Fruit fly (Drosophila melanogaster) whole organism, prepupa: Measurements from ENCODE around the gene Cyp12a4.

Experiments
- Blimp-1 ChIP-seq: fragments of 200-800 bp; sonication (Bioruptor generic); optimal IDR thresholded peaks from 3 replicates; lab custom pipeline; 2017; ENCODE audit warnings: missing biosample characterization, missing genetic modification characterization, mild to moderate bottlenecking, moderate library complexity, missing genetic modification reagents
- CG10631 ChIP-seq: fragments of 200-800 bp; sonication (Bioruptor generic); optimal IDR thresholded peaks from 2 replicates; lab custom pipeline; 2016; ENCODE audit warnings: missing biosample characterization, missing genetic modification characterization
- CG10669 ChIP-seq: fragments of 200-800 bp; sonication (Bioruptor generic); optimal IDR thresholded peaks from 3 replicates; lab custom pipeline; 2018; ENCODE audit warnings: missing biosample characterization, mild to moderate bottlenecking, missing genetic modification characterization, moderate library complexity
- CG11294 ChIP-seq: fragments of 200-800 bp; sonication (Bioruptor generic); IDR thresholded peaks from 2 replicates; pipeline ENCODE4 v1.3.6; 2022; ENCODE audit warnings: missing biosample characterization, missing genetic modification characterization
- CG11762 ChIP-seq: fragments of 200-800 bp; sonication (Bioruptor generic); optimal IDR thresholded peaks from 3 replicates; lab custom pipeline; 2016; ENCODE audit warnings: missing biosample characterization, missing genetic modification characterization; ENCODE audit not compliant: insufficient read depth
- CG11902 ChIP-seq: fragments of 200-800 bp; sonication (Bioruptor generic); optimal IDR thresholded peaks from 3 replicates; lab custom pipeline; 2016; ENCODE audit warnings: missing biosample characterization, missing genetic modification characterization
- CG15336 ChIP-seq: fragments of 200-800 bp; sonication (Bioruptor generic); IDR thresholded peaks from 2 replicates; pipeline ENCODE4 v1.3.6; 2022; ENCODE audit warnings: missing biosample characterization, missing genetic modification characterization
- CG1621 ChIP-seq: fragments of 200-800 bp; sonication (Bioruptor generic); optimal IDR thresholded peaks from 3 replicates; lab custom pipeline; 2018; ENCODE audit warnings: missing biosample characterization, mild to moderate bottlenecking, missing genetic modification characterization
- CG3032 ChIP-seq: fragments of 200-800 bp; optimal IDR thresholded peaks from 2 replicates; lab custom pipeline; 2019; ENCODE audit warnings: missing biosample characterization, mild to moderate bottlenecking, missing genetic modification characterization, moderate library complexity
- CG31627 ChIP-seq: fragments of 200-800 bp; sonication (Bioruptor generic); optimal IDR thresholded peaks from 3 replicates; lab custom pipeline; 2016; ENCODE audit warnings: missing biosample characterization, missing genetic modification characterization
- CG32006 ChIP-seq: fragments of 200-800 bp; sonication (Bioruptor generic); optimal IDR thresholded peaks from 3 replicates; lab custom pipeline; 2017; ENCODE audit warnings: missing biosample characterization, mild to moderate bottlenecking, missing genetic modification characterization
- CG34406 ChIP-seq: fragments of 200-800 bp; sonication (Bioruptor generic); optimal IDR thresholded peaks from 3 replicates; lab custom pipeline; 2016; ENCODE audit warnings: missing biosample characterization, missing genetic modification characterization
- CG3919 ChIP-seq: fragments of 200-800 bp; sonication (Bioruptor generic); optimal IDR thresholded peaks from 3 replicates; lab custom pipeline; 2016; ENCODE audit warnings: missing biosample characterization, missing genetic modification characterization
- CG4318 ChIP-seq: fragments of 200-800 bp; sonication (Bioruptor generic); optimal IDR thresholded peaks from 3 replicates; lab custom pipeline; 2017; ENCODE audit warnings: missing biosample characterization, mild to moderate bottlenecking, missing genetic modification characterization
- CG6163 ChIP-seq: fragments of 200-800 bp; sonication (Bioruptor generic); IDR thresholded peaks from 3 replicates; pipeline ENCODE4 v1.3.6; 2022; ENCODE audit warnings: missing biosample characterization, missing genetic modification characterization
- CG6276 ChIP-seq: fragments of 200-800 bp; sonication (Bioruptor generic); optimal IDR thresholded peaks from 2 replicates; lab custom pipeline; 2017; ENCODE audit warnings: missing biosample characterization, mild to moderate bottlenecking, missing genetic modification characterization
- CG6792 ChIP-seq: fragments of 200-800 bp; sonication (Bioruptor generic); optimal IDR thresholded peaks from 3 replicates; lab custom pipeline; 2016; ENCODE audit warnings: missing biosample characterization, missing genetic modification characterization
- CG6808 ChIP-seq: fragments of 200-800 bp; sonication (Bioruptor generic); optimal IDR thresholded peaks from 3 replicates; lab custom pipeline; 2017; ENCODE audit warnings: missing biosample characterization, missing genetic modification characterization, mild to moderate bottlenecking, moderate library complexity, missing genetic modification reagents
- CG7368 ChIP-seq: fragments of 200-800 bp; sonication (Bioruptor generic); optimal IDR thresholded peaks from 3 replicates; lab custom pipeline; 2016; ENCODE audit warnings: missing biosample characterization, missing genetic modification characterization
- CG8119 ChIP-seq: fragments of 200-800 bp; sonication (Bioruptor generic); IDR thresholded peaks from 3 replicates; pipeline ENCODE4 v1.3.6; 2022; ENCODE audit warnings: missing biosample characterization, missing genetic modification characterization
- CG8632 ChIP-seq: fragments of 200-800 bp; sonication (Bioruptor generic); optimal IDR thresholded peaks from 3 replicates; lab custom pipeline; 2016; ENCODE audit warnings: missing biosample characterization, missing genetic modification characterization
- Eip75B ChIP-seq: fragments of 200-800 bp; sonication (Bioruptor generic); optimal IDR thresholded peaks from 3 replicates; lab custom pipeline; 2016; ENCODE audit warnings: missing biosample characterization, missing genetic modification characterization
- Eip78C ChIP-seq: fragments of 200-800 bp; sonication (Bioruptor generic); peaks from one replicate; lab custom pipeline; 2016; ENCODE audit warnings: missing biosample characterization, missing genetic modification characterization
- Ets21C ChIP-seq: fragments of 200-800 bp; sonication (Bioruptor generic); optimal IDR thresholded peaks from 3 replicates; lab custom pipeline; 2016; ENCODE audit warnings: missing biosample characterization, missing genetic modification characterization
- Ets96B ChIP-seq: fragments of 200-800 bp; optimal IDR thresholded peaks from 2 replicates; lab custom pipeline; 2019; ENCODE audit warnings: missing biosample characterization, mild to moderate bottlenecking, missing genetic modification characterization, moderate library complexity
- Gug ChIP-seq: fragments of 200-800 bp; sonication (Bioruptor generic); IDR thresholded peaks from 2 replicates; pipeline ENCODE4 v1.3.6; 2022; ENCODE audit warnings: missing biosample characterization, missing genetic modification characterization
- Hr38 ChIP-seq: sonication (Bioruptor generic); optimal IDR thresholded peaks from 2 replicates; lab custom pipeline; 2016; ENCODE audit warnings: missing biosample characterization, missing genetic modification characterization
- Hr4 ChIP-seq: fragments of 200-800 bp; sonication (Bioruptor generic); optimal IDR thresholded peaks from 3 replicates; lab custom pipeline; 2016; ENCODE audit warnings: missing biosample characterization, missing genetic modification characterization
- Lpt ChIP-seq: fragments of 200-800 bp; sonication (Bioruptor generic); optimal IDR thresholded peaks from 3 replicates; lab custom pipeline; 2016; ENCODE audit warnings: missing biosample characterization, missing genetic modification characterization
- Met ChIP-seq: fragments of 200-800 bp; sonication (Bioruptor generic); optimal IDR thresholded peaks from 3 replicates; lab custom pipeline; 2016; ENCODE audit warnings: missing biosample characterization, missing genetic modification characterization
- OdsH ChIP-seq: fragments of 200-800 bp; sonication (Bioruptor generic); optimal IDR thresholded peaks from 3 replicates; lab custom pipeline; 2016; ENCODE audit warnings: missing biosample characterization, missing genetic modification characterization
- Smox ChIP-seq: fragments of 200-800 bp; sonication (Bioruptor generic); optimal IDR thresholded peaks from 3 replicates; lab custom pipeline; 2016; ENCODE audit warnings: missing biosample characterization, missing genetic modification characterization
- Sox14 ChIP-seq: fragments of 200-800 bp; sonication (Bioruptor generic); optimal IDR thresholded peaks from 3 replicates; lab custom pipeline; 2016; ENCODE audit warnings: missing biosample characterization, missing genetic modification characterization
- Sox15 ChIP-seq: fragments of 200-800 bp; sonication (Bioruptor generic); optimal IDR thresholded peaks from 3 replicates; lab custom pipeline; 2016; ENCODE audit warnings: missing biosample characterization, missing genetic modification characterization
- achi ChIP-seq: fragments of 200-800 bp; sonication (Bioruptor generic); optimal IDR thresholded peaks from 3 replicates; lab custom pipeline; 2016; ENCODE audit warnings: missing biosample characterization, missing genetic modification characterization
- acj6 ChIP-seq: fragments of 200-800 bp; sonication (Bioruptor generic); optimal IDR thresholded peaks from 3 replicates; lab custom pipeline; 2016; ENCODE audit warnings: missing biosample characterization, missing genetic modification characterization
- cyc ChIP-seq: fragments of 200-800 bp; sonication (Bioruptor generic); optimal IDR thresholded peaks from 3 replicates; lab custom pipeline; 2016; ENCODE audit warnings: missing biosample characterization, missing genetic modification characterization
- dac ChIP-seq: fragments of 200-800 bp; sonication (Bioruptor generic); optimal IDR thresholded peaks from 2 replicates; lab custom pipeline; 2017; ENCODE audit warnings: missing biosample characterization, mild to moderate bottlenecking, missing genetic modification characterization
- dsx ChIP-seq: fragments of 200-800 bp; optimal IDR thresholded peaks from 3 replicates; lab custom pipeline; 2019; ENCODE audit warnings: missing biosample characterization, mild to moderate bottlenecking, missing genetic modification characterization, moderate library complexity; ENCODE audit not compliant: poor library complexity, severe bottlenecking
- eg ChIP-seq: fragments of 200-800 bp; sonication (Bioruptor generic); IDR thresholded peaks from 3 replicates; pipeline ENCODE4 v1.3.6; 2022; ENCODE audit warnings: missing biosample characterization, missing genetic modification characterization
- esn ChIP-seq: fragments of 200-800 bp; sonication (Bioruptor generic); optimal IDR thresholded peaks from 2 replicates; lab custom pipeline; 2016; ENCODE audit warnings: missing biosample characterization, mild to moderate bottlenecking, missing genetic modification characterization, moderate library complexity
- fd59A ChIP-seq: fragments of 200-800 bp; sonication (Bioruptor generic); optimal IDR thresholded peaks from 2 replicates; lab custom pipeline; 2017; ENCODE audit warnings: missing biosample characterization, mild to moderate bottlenecking, missing genetic modification characterization, missing genetic modification reagents
- fd85E ChIP-seq: fragments of 200-800 bp; sonication (Bioruptor generic); optimal IDR thresholded peaks from 3 replicates; lab custom pipeline; 2016; ENCODE audit warnings: missing biosample characterization, missing genetic modification characterization
- fkh ChIP-seq: fragments of 200-800 bp; sonication (Bioruptor generic); optimal IDR thresholded peaks from 3 replicates; lab custom pipeline; 2017; ENCODE audit warnings: missing biosample characterization, mild to moderate bottlenecking, missing genetic modification characterization, moderate library complexity
- lz ChIP-seq: fragments of 200-800 bp; sonication (Bioruptor generic); optimal IDR thresholded peaks from 3 replicates; lab custom pipeline; 2016; ENCODE audit warnings: missing biosample characterization, missing genetic modification characterization
- net ChIP-seq: fragments of 200-800 bp; sonication (Bioruptor generic); optimal IDR thresholded peaks from 3 replicates; lab custom pipeline; 2016; ENCODE audit warnings: missing biosample characterization, missing genetic modification characterization
- pdm3 ChIP-seq: fragments of 200-800 bp; sonication (Bioruptor generic); optimal IDR thresholded peaks from 3 replicates; lab custom pipeline; 2016; ENCODE audit warnings: missing biosample characterization, missing genetic modification characterization
- salr ChIP-seq, 2 experiments: fragments of 200-800 bp; sonication (Bioruptor generic); optimal IDR thresholded peaks; 3 replicates each; lab custom pipeline; 2016 to 2018; ENCODE audit warnings: missing biosample characterization in 2 of 2, missing genetic modification characterization in 2 of 2, mild to moderate bottlenecking in 1 of 2
- spab ChIP-seq: fragments of 200-800 bp; sonication (Bioruptor generic); optimal IDR thresholded peaks from 2 replicates; lab custom pipeline; 2017; ENCODE audit warnings: missing biosample characterization, mild to moderate bottlenecking, missing genetic modification characterization, missing genetic modification reagents
- ss ChIP-seq, 2 experiments: fragments of 200-800 bp; sonication (Bioruptor generic); optimal IDR thresholded peaks; 2 replicates in 1 of 2; 3 replicates in 1 of 2; lab custom pipeline; 2017 to 2018; ENCODE audit warnings: mild to moderate bottlenecking in 2 of 2, missing biosample characterization in 2 of 2, missing genetic modification characterization in 2 of 2, moderate library complexity in 1 of 2
- svp ChIP-seq: fragments of 200-800 bp; sonication (Bioruptor generic); peaks from one replicate; lab custom pipeline; 2016; ENCODE audit warnings: missing biosample characterization, missing genetic modification characterization
- topi ChIP-seq: fragments of 200-800 bp; sonication (Bioruptor generic); optimal IDR thresholded peaks from 3 replicates; lab custom pipeline; 2016; ENCODE audit warnings: missing biosample characterization, missing genetic modification characterization
- vri ChIP-seq: fragments of 200-800 bp; sonication (Bioruptor generic); optimal IDR thresholded peaks from 3 replicates; lab custom pipeline; 2016; ENCODE audit warnings: missing biosample characterization, mild to moderate bottlenecking, missing genetic modification characterization

Cyp12a4 gene

DNA sequence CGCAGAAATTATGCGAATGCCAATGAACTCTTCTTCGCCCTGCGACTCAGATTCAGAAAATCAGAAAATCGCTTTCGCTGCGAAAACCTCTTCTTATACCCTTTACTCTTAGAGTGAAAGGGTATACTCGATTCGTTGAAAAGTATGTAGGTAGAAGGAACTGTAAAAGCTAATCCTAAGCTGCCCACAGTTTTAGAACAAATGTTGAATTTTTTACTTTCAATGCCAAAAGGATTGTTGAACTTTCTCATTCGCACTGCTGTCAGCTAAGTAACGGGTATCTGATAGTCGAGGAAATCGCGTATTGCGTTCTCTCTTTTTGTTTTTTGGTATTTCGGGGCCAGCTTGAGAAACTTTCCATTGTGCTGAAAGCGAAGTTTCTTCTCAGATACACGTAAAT, 21.1 kb upstream of the Cyp12a4 start:
- TF ChIP-seq dac (GFP tag; lab: Kevin White, UChicago) (no peak), Sox14 (GFP tag; lab: Kevin White, UChicago) (peak; percentile 39), ss (GFP tag; optimal IDR thresholded peaks at IDR 0.05; lab: Kevin White, UChicago) (no peak), CG31627 (GFP tag; lab: Kevin White, UChicago) (peak; percentile 79), Eip75B (GFP tag; lab: Kevin White, UChicago) (peak; percentile 56), Hr4 (GFP tag; lab: Kevin White, UChicago) (peak; percentile 32), Eip78C (GFP tag; lab: Kevin White, UChicago) (peak; percentile 81), fd85E (GFP tag; lab: Kevin White, UChicago) (no peak), lz (GFP tag; lab: Kevin White, UChicago) (peak; percentile 61), eg (GFP tag; lab: Robert Waterston, UW) (no peak), CG3032 (tag; lab: Kevin White, UChicago) (no peak), dsx (GFP tag; lab: Kevin White, UChicago) (no peak), CG11294 (GFP tag; lab: Robert Waterston, UW) (no peak), Lpt (GFP tag; lab: Kevin White, UChicago) (no peak), pdm3 (peak; percentile 68), CG10669 (GFP tag; lab: Kevin White, UChicago) (no peak), CG6808 (GFP tag; lab: Kevin White, UChicago) (no peak), achi (GFP tag; lab: Kevin White, UChicago) (peak; percentile 38), CG8632 (GFP tag; lab: Kevin White, UChicago) (peak; percentile 34), Smox (GFP tag; lab: Kevin White, UChicago) (peak; percentile 66), CG4318 (GFP tag; lab: Kevin White, UChicago) (peak; percentile 30), Sox15 (GFP tag; lab: Kevin White, UChicago) (peak; percentile 40), CG11762 (GFP tag; lab: Kevin White, UChicago) (no peak), Ets21C (GFP tag; lab: Kevin White, UChicago) (peak; percentile 56), acj6 (GFP tag; lab: Kevin White, UChicago) (peak; percentile 66), OdsH (GFP tag; lab: Kevin White, UChicago) (peak; percentile 60), CG3919 (peak; percentile 49), vri (peak; percentile 28), CG7368 (peak; percentile 37), svp (peak; percentile 85), CG11902 (peak; percentile 49), CG6163 (GFP tag; lab: Robert Waterston, UW) (no peak), fd59A (no peak), CG15336 (GFP tag; lab: Robert Waterston, UW) (no peak), Hr38 (no peak), CG1621 (tag; lab: Kevin White, UChicago) (no peak), CG6792 (GFP tag; lab: Kevin White, UChicago) (peak; percentile 47), cyc (GFP tag; lab: Kevin White, UChicago) (peak; percentile 61), spab (GFP tag; lab: Kevin White, UChicago) (no peak), topi (GFP tag; lab: Kevin White, UChicago) (peak; percentile 64), CG8119 (GFP tag; lab: Robert Waterston, UW) (0 out of 3 replicates have a peak, but pooled peaks have one; percentile 22), net (GFP tag; lab: Kevin White, UChicago) (peak; percentile 32), salr (GFP tag; optimal IDR thresholded peaks at IDR 0.05; lab: Kevin White, UChicago) (no peak), Met (GFP tag; lab: Kevin White, UChicago) (peak; percentile 73), Ets96B (tag; lab: Kevin White, UChicago) (no peak), Gug (GFP tag; lab: Robert Waterston, UW) (no peak), CG6276 (GFP tag; lab: Kevin White, UChicago) (no peak), Blimp-1 (GFP tag; lab: Kevin White, UChicago) (peak; percentile 3), CG32006 (GFP tag; lab: Kevin White, UChicago) (peak; percentile 58), fkh (no peak), CG34406 (GFP tag; lab: Kevin White, UChicago) (peak; percentile 56), esn (GFP tag; lab: Kevin White, UChicago) (peak; percentile 77), CG10631 (GFP tag; lab: Kevin White, UChicago) (peak; percentile 33)
